Worm (Caenorhabditis elegans) whole organism, L1 larva: ENCODE results near the gene Y50E8A.2.

Source experiments
- aly-2 ChIP-seq: fragments of 150-350 bp; optimal IDR thresholded peaks from 2 replicates; lab custom pipeline; 2014; ENCODE audit warnings: missing biosample characterization, missing genetic modification characterization
- elt-2 ChIP-seq: sonication (generic microtip); optimal IDR thresholded peaks from 2 replicates; lab custom pipeline; 2016; ENCODE audit warnings: missing genetic modification characterization, mild to moderate bottlenecking, inconsistent platforms, missing compliant biosample characterization, missing genetic modification reagents
- elt-3 ChIP-seq, 6 experiments: fragments of 150-350 bp in 1 of 6; sonication (generic microtip); optimal IDR thresholded peaks; 2 replicates each; lab custom pipeline; 2017 to 2018; ENCODE audit warnings: missing biosample characterization in 6 of 6, missing genetic modification characterization in 6 of 6, inconsistent platforms in 1 of 6
- irx-1 ChIP-seq: sonication (generic microtip); optimal IDR thresholded peaks from 2 replicates; lab custom pipeline; 2016; ENCODE audit warnings: missing genetic modification characterization, missing compliant biosample characterization
- lin-39 ChIP-seq: fragments of 150-350 bp; optimal IDR thresholded peaks from 2 replicates; lab custom pipeline; 2014; ENCODE audit warnings: missing biosample characterization, missing genetic modification reagents, missing genetic modification characterization
- lsy-2 ChIP-seq, 2 experiments: fragments of 150-350 bp; optimal IDR thresholded peaks; 2 replicates each; lab custom pipeline; 2014; ENCODE audit warnings: missing biosample characterization in 2 of 2, missing genetic modification characterization in 2 of 2
- mdl-1 ChIP-seq, 2 experiments: fragments of 150-350 bp; optimal IDR thresholded peaks; 2 replicates each; lab custom pipeline; 2014 to 2017; ENCODE audit warnings: missing biosample characterization in 2 of 2, missing genetic modification characterization in 2 of 2, inconsistent platforms in 1 of 2
- nhr-12 ChIP-seq: sonication (generic microtip); optimal IDR thresholded peaks from 2 replicates; lab custom pipeline; 2017; ENCODE audit warnings: missing biosample characterization, missing genetic modification characterization
- nhr-76 ChIP-seq: sonication (generic microtip); optimal IDR thresholded peaks from 2 replicates; lab custom pipeline; 2017; ENCODE audit warnings: missing biosample characterization, missing genetic modification characterization
- pag-3 ChIP-seq: sonication (generic microtip); optimal IDR thresholded peaks from 2 replicates; lab custom pipeline; 2017; ENCODE audit warnings: missing genetic modification characterization, mild to moderate bottlenecking, missing compliant biosample characterization, antibody characterized with exemption, borderline replicate concordance; ENCODE audit not compliant: insufficient read depth
- sox-4 ChIP-seq: sonication (generic microtip); optimal IDR thresholded peaks from 2 replicates; lab custom pipeline; 2016; ENCODE audit warnings: missing genetic modification characterization, missing compliant biosample characterization
- unc-62 ChIP-seq: fragments of 150-350 bp; optimal IDR thresholded peaks from 2 replicates; lab custom pipeline; 2014; ENCODE audit warnings: missing biosample characterization, missing genetic modification reagents, missing genetic modification characterization
- unc-86 ChIP-seq: sonication (generic microtip); optimal IDR thresholded peaks from 2 replicates; lab custom pipeline; 2016; ENCODE audit warnings: missing genetic modification characterization, missing compliant biosample characterization
- vab-15 ChIP-seq: sonication (generic microtip); optimal IDR thresholded peaks from 2 replicates; lab custom pipeline; 2017; ENCODE audit warnings: missing genotype, mild to moderate bottlenecking, missing genetic modification characterization, missing compliant biosample characterization

DNA sequence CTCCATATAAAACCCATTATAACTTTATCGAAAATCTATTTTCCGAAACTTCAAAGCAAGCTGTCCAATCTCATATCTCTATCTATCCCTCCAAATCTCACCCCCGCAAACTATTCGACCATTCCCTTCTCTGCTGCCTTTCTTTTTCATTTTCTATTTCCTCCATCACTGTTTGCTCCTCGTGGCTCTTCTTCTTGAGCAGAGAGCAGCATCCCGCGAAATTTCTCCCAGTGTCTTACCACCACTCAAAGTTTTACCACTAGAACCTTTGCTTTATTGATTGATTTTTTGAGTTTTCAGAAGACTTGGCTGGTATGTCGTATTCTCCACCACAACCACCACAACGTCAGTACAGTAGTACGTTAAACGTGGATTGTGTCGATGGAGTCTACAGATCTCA, 689 bp upstream of the Y50E8A.2 start, which contains the start of gene oig-3:
- TF ChIP-seq elt-2 (tag; lab: Kevin White, UChicago) (no peak), unc-86 (tag; lab: Kevin White, UChicago) (no peak), lsy-2 (tag; optimal IDR thresholded peaks at IDR 0.05; lab: Kevin White, UChicago) (no peak), mdl-1 (tag; optimal IDR thresholded peaks at IDR 0.05; lab: Kevin White, UChicago) (no peak), nhr-76 (tag; lab: Kevin White, UChicago) (no peak), nhr-12 (no peak), aly-2 (tag; lab: Kevin White, UChicago) (no peak), irx-1 (no peak), pag-3 (tag; lab: Kevin White, UChicago) (no peak), lin-39 (tag; lab: Kevin White, UChicago) (no peak), elt-3 (tag; optimal IDR thresholded peaks at IDR 0.05; lab: Kevin White, UChicago) (no peak), sox-4 (tag; lab: Kevin White, UChicago) (no peak), unc-62 (GFP tag; lab: Kevin White, UChicago) (no peak), vab-15 (no peak)
